Fruit fly (Drosophila melanogaster) whole organism, wandering third instar larva: ENCODE results near the gene ttk.

Experiments
- CrebA ChIP-seq: fragments of 200-800 bp; sonication (Bioruptor generic); optimal IDR thresholded peaks from 2 replicates; lab custom pipeline; 2016; ENCODE audit warnings: missing biosample characterization, mild to moderate bottlenecking, missing genetic modification characterization, borderline replicate concordance
- GATAd ChIP-seq: sonication (Bioruptor generic); optimal IDR thresholded peaks from 2 replicates; lab custom pipeline; 2016; ENCODE audit warnings: missing biosample characterization, missing genetic modification characterization
- Hnf4 ChIP-seq: fragments of 200-800 bp; sonication (Bioruptor generic); optimal IDR thresholded peaks from 2 replicates; lab custom pipeline; 2016; ENCODE audit warnings: missing biosample characterization, mild to moderate bottlenecking, missing genetic modification characterization
- Hr78 ChIP-seq: fragments of >200 bp; optimal IDR thresholded peaks from 2 replicates; lab custom pipeline; 2017; ENCODE audit warnings: missing biosample characterization, missing genetic modification characterization
- Myc ChIP-seq: fragments of >200 bp; optimal IDR thresholded peaks from 2 replicates; lab custom pipeline; 2017
- OdsH ChIP-seq: fragments of 200-800 bp; sonication (Bioruptor generic); optimal IDR thresholded peaks from 2 replicates; lab custom pipeline; 2016; ENCODE audit warnings: missing biosample characterization, mild to moderate bottlenecking, missing genetic modification characterization
- br ChIP-seq: fragments of 200-800 bp; sonication (Bioruptor generic); optimal IDR thresholded peaks from 2 replicates; lab custom pipeline; 2016; ENCODE audit warnings: missing biosample characterization, missing genetic modification characterization
- pan ChIP-seq: fragments of >200 bp; optimal IDR thresholded peaks from 2 replicates; lab custom pipeline; 2017
- rgr ChIP-seq: fragments of 200-800 bp; sonication (Bioruptor generic); optimal IDR thresholded peaks from 3 replicates; lab custom pipeline; 2016; ENCODE audit warnings: missing biosample characterization, mild to moderate bottlenecking, missing genetic modification characterization

dm6 chr3R:31741278-31741677 is 27.6 kb downstream of the ttk start:
- no peak for TF ChIP-seq OdsH (GFP tag; lab: Kevin White, UChicago)
- TF ChIP-seq Myc (lab: Kevin White, UChicago), result no peak
- no peak for TF ChIP-seq rgr (GFP tag; lab: Kevin White, UChicago)
- no peak for TF ChIP-seq pan
- no peak for TF ChIP-seq GATAd
- TF ChIP-seq br (GFP tag; lab: Kevin White, UChicago), result no peak
- no peak for TF ChIP-seq Hnf4 (GFP tag; lab: Kevin White, UChicago)
- TF ChIP-seq CrebA, result no peak
- no peak for TF ChIP-seq Hr78 (GFP tag; lab: Kevin White, UChicago)
